Worm (Caenorhabditis elegans) whole organism, L4 larva: ENCODE results near the gene F47B8.4.

ENCODE experiments used
- F10B5.3 ChIP-seq: sonication (generic microtip); optimal IDR thresholded peaks from 2 replicates; lab custom pipeline; 2016; ENCODE audit warnings: mild to moderate bottlenecking, missing genetic modification characterization, missing compliant biosample characterization
- dpl-1 ChIP-seq: fragments of 150-350 bp; optimal IDR thresholded peaks from 2 replicates; lab custom pipeline; 2014; ENCODE audit warnings: missing biosample characterization, missing genetic modification reagents, missing genetic modification characterization
- egl-43 ChIP-seq: fragments of 200-800 bp; sonication (Bioruptor generic); IDR thresholded peaks from 2 replicates; pipeline ENCODE4 v1.3.6; 2022; ENCODE audit warnings: missing genetic modification reagents, missing genetic modification characterization, missing compliant biosample characterization
- lin-15B ChIP-seq: fragments of 150-350 bp; sonication (generic microtip); optimal IDR thresholded peaks from 3 replicates; lab custom pipeline; 2014; ENCODE audit warnings: missing biosample characterization, missing genetic modification characterization
- lin-39 ChIP-seq: fragments of 150-350 bp; optimal IDR thresholded peaks from 2 replicates; lab custom pipeline; 2014; ENCODE audit warnings: missing biosample characterization, missing genetic modification reagents, missing genetic modification characterization
- madf-9 ChIP-seq: fragments of 200-800 bp; sonication (Bioruptor generic); conservative IDR thresholded peaks from 2 replicates; pipeline ENCODE4 v1.3.6; 2022; ENCODE audit warnings: missing genetic modification reagents, missing genetic modification characterization, missing compliant biosample characterization
- nhr-10 ChIP-seq: fragments of 150-350 bp; optimal IDR thresholded peaks from 2 replicates; lab custom pipeline; 2014; ENCODE audit warnings: missing biosample characterization, missing genetic modification characterization
- nhr-111 ChIP-seq: fragments of 200-800 bp; sonication (Bioruptor generic); optimal IDR thresholded peaks from 2 replicates; lab custom pipeline; 2018; ENCODE audit warnings: mild to moderate bottlenecking, missing genetic modification characterization, missing compliant biosample characterization
- nhr-76 ChIP-seq: fragments of 150-350 bp; optimal IDR thresholded peaks from 2 replicates; lab custom pipeline; 2014; ENCODE audit warnings: missing biosample characterization, missing genetic modification characterization
- pqm-1 ChIP-seq: sonication (generic microtip); optimal IDR thresholded peaks from 2 replicates; lab custom pipeline; 2017; ENCODE audit warnings: missing biosample characterization, missing genetic modification characterization
- skn-1 ChIP-seq: fragments of 150-350 bp; optimal IDR thresholded peaks from 2 replicates; lab custom pipeline; 2014; ENCODE audit warnings: missing biosample characterization, missing genetic modification characterization
- zag-1 ChIP-seq: fragments of 150-350 bp; optimal IDR thresholded peaks from 2 replicates; lab custom pipeline; 2014; ENCODE audit warnings: missing biosample characterization, missing genetic modification characterization
- ztf-11 ChIP-seq: fragments of 150-350 bp; optimal IDR thresholded peaks from 2 replicates; lab custom pipeline; 2014; ENCODE audit warnings: missing biosample characterization, missing genetic modification characterization

ce11 chrV:14324502-14325467, at the start of gene F47B8.4, which contains the start of gene F47B8.18:
- TF ChIP-seq lin-15B (tag; lab: Kevin White, UChicago) = no peak
- no peak for TF ChIP-seq madf-9 (GFP tag; lab: Robert Waterston, UW)
- no peak for TF ChIP-seq skn-1
- TF ChIP-seq lin-39 (tag; lab: Kevin White, UChicago) = no peak
- no peak for TF ChIP-seq zag-1 (tag; lab: Kevin White, UChicago)
- peak; percentile 83 for TF ChIP-seq pqm-1 (tag; lab: Kevin White, UChicago)
- no peak for TF ChIP-seq nhr-76 (tag; lab: Kevin White, UChicago)
- no peak for TF ChIP-seq egl-43 (GFP tag; lab: Robert Waterston, UW)
- no peak for TF ChIP-seq F10B5.3
- no peak for TF ChIP-seq nhr-111
- TF ChIP-seq ztf-11 (tag; lab: Kevin White, UChicago) = no peak
- no peak for TF ChIP-seq nhr-10 (tag; lab: Kevin White, UChicago)
- TF ChIP-seq dpl-1 (GFP tag; lab: Kevin White, UChicago) = no peak
